Worm (Caenorhabditis elegans): Measurements from ENCODE around the gene ZK856.14.
A peak's percentile ranks its signal among the peaks of the same experiment; 100 is the strongest.

Gene ZK856.14

DNA sequence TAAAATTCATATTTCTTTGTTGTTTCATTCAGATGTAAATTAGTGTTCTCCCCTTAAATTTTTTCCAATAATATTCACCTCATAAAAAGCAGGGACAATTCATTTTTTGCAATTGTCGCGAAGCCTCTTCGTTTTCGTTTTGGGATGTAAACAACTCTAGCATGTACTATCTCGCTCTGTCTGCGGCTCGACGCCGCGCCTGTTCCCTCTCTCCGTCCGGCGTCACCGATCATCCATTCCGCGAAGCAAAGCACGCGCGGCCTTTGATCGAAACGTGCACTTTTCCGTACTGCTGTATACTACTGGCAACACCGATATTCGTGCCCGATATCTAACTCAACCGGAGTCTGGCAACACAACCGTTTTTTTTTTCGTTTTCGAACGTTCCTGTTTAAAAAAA, 30.1 kb downstream of the ZK856.14 start:
- no peak for TF ChIP-seq blmp-1 (tag; optimal IDR thresholded peaks at IDR 0.05; ENCODE audit: insufficient read depth)
- peak; percentile 0 for TF ChIP-seq sma-9 (GFP tag; optimal IDR thresholded peaks at IDR 0.05)
- TF ChIP-seq sma-9 (tag; optimal IDR thresholded peaks at IDR 0.05), result no peak
- TF ChIP-seq mdl-1 (tag; optimal IDR thresholded peaks at IDR 0.05), result peak in 1 of 2 experiments; percentile 15

DNA sequence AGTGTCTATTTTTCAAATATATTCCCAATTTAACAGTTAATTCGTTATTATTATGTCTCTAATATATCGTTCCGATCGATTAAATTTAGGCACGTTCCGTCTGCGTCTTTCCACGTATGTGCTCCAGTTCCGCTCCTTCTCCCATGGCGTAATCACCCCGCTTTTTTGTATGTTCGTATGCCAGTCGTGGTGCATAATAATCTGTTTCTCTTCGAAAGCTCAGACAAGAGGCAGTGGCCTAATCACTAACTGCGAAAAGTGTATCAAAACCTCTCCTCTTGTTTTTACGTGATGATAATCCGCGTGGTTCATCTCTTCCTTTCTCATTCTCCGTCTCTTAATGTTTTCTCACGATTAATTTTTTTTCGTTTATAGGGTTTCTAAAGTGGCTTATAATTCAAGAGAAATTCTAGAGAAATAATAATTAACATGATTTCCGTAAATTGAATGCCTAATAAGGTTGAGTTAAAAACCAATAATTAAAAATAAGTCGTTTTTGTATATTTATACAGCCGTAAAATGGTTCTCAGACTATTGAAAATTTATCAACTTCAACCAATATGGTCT, 30.9 kb downstream of the ZK856.14 start:
- no peak for TF ChIP-seq blmp-1 (tag; optimal IDR thresholded peaks at IDR 0.05; ENCODE audit: insufficient read depth)
- TF ChIP-seq lsy-2 (tag; optimal IDR thresholded peaks at IDR 0.05), result peak in 1 of 2 experiments; percentile 38
- TF ChIP-seq unc-62 (GFP tag; optimal IDR thresholded peaks at IDR 0.05), result no peak
- TF ChIP-seq nhr-129 (tag; optimal IDR thresholded peaks at IDR 0.05), result peak; percentile 32
- peak; percentile 37 for TF ChIP-seq C34F6.9 (tag; optimal IDR thresholded peaks at IDR 0.05)

DNA sequence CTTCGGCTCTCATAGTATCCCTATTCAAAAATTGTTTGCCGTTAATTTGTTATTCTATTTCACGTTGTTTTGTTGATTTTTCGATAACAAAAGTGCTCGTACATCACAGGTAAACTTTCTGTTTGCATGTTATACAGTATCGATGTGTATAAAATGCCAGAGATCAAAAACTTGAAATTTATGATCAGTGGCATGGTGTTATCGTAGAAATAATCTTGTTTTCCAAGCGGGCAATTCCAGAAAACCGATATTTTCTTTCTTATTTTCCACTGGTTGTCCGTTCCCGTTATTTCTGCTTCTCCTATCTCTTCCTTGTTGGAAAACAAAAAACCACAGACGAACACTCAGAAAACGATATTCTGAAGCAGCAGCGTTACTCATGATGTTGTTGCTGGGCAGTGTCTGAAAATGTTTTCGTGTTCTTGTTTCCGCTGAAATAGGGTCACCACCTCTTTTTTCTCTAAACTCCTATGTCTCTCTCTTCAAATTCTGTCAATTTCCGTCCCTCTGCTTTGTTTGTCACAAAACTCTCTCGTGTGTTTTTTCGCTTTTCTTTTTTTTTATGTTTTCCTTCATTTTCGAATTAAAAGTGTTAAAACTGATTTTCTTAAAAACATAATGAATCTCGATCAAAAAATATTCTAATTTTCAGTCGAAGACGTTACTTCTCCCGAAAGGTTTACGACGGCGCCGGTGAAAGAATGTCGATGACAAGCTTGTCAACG, 31.6 kb downstream of the ZK856.14 start, which contains the start of gene akt-1:
akt-1 (plus strand) TSS at position 651 of the 725 bp plus-strand sequence.
- TF ChIP-seq crh-2 (tag; optimal IDR thresholded peaks at IDR 0.05), result no peak
- no peak for TF ChIP-seq sma-3 (GFP tag; optimal IDR thresholded peaks at IDR 0.05)
- no peak for TF ChIP-seq nhr-21 (tag; optimal IDR thresholded peaks at IDR 0.05)
- TF ChIP-seq ztf-4 (tag; optimal IDR thresholded peaks at IDR 0.05), result no peak
- no peak for TF ChIP-seq ceh-82 (tag; optimal IDR thresholded peaks at IDR 0.05)
- no peak for TF ChIP-seq snpc-4 (tag; optimal IDR thresholded peaks at IDR 0.05)
- TF ChIP-seq mbf-1 (tag; optimal IDR thresholded peaks at IDR 0.05), result no peak
- TF ChIP-seq nhr-237 (tag; optimal IDR thresholded peaks at IDR 0.05), result no peak
- TF ChIP-seq blmp-1 (tag; optimal IDR thresholded peaks at IDR 0.05; ENCODE audit: insufficient read depth), result no peak
- no peak for TF ChIP-seq unc-39 (tag; optimal IDR thresholded peaks at IDR 0.05)
- no peak for TF ChIP-seq peb-1 (tag; optimal IDR thresholded peaks at IDR 0.05)
- no peak for TF ChIP-seq Y55F3AM.14 (GFP tag; optimal IDR thresholded peaks at IDR 0.05)

DNA sequence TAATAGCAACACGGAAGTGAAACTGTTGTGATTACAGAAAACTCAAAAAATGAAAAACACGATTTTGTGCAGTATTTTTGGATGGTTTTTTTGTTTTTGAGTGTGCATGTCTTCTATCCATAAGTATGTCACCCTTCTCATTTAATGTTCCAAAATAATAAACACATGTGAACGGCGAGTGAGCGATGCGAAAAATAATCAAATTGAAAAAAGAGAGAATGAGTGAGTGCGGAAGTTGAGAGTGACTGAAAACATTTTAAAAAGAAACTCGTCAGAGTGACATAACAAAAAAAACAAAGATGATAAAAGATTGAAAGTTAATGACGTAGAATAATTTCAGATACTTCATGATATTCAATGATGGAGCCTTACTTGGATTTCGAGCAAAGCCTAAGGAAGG, 32.7 kb downstream of the ZK856.14 start:
- TF ChIP-seq sem-4 (tag; optimal IDR thresholded peaks at IDR 0.05) (no peak), zag-1 (tag; optimal IDR thresholded peaks at IDR 0.05) (no peak), mbf-1 (tag; optimal IDR thresholded peaks at IDR 0.05) (no peak), unc-39 (tag; optimal IDR thresholded peaks at IDR 0.05) (no peak), skn-1 (tag; optimal IDR thresholded peaks at IDR 0.05) (no peak), lin-39 (tag; optimal IDR thresholded peaks at IDR 0.05) (no peak), nhr-12 (tag; optimal IDR thresholded peaks at IDR 0.05) (no peak), F13H6.1 (tag; optimal IDR thresholded peaks at IDR 0.05) (no peak), nhr-11 (tag; optimal IDR thresholded peaks at IDR 0.05) (no peak), peb-1 (tag; optimal IDR thresholded peaks at IDR 0.05) (no peak), egl-27 (tag; optimal IDR thresholded peaks at IDR 0.05) (no peak)

DNA sequence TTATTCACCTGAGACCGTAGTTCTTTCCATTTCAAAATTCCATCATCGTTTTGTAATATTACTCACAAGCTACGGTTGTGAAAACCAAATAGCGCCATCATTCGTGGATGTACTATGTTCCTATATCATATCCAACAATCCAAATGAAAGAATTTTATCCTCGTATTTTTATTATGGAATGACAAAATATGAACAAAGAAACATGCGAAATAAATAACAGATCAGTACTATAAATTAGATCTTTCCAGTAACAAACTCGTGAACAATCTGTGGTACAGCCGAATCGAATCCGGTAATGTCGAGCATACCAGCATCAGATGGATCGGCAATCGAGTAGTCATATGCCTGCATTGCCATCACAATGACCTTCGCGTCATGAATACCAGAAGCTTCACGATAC, 35.9 kb downstream of the ZK856.14 start:
- TF ChIP-seq ceh-16 (tag; optimal IDR thresholded peaks at IDR 0.05), result no peak
- TF ChIP-seq peb-1 (tag; optimal IDR thresholded peaks at IDR 0.05), result no peak
- TF ChIP-seq snpc-4 (tag; optimal IDR thresholded peaks at IDR 0.05), result no peak
- TF ChIP-seq mab-5 (tag; optimal IDR thresholded peaks at IDR 0.05), result no peak
- no peak for TF ChIP-seq nhr-25 (tag; optimal IDR thresholded peaks at IDR 0.05)
- TF ChIP-seq gmeb-1 (tag; optimal IDR thresholded peaks at IDR 0.05), result no peak
- no peak for TF ChIP-seq alr-1 (tag; optimal IDR thresholded peaks at IDR 0.05)
- TF ChIP-seq nhr-23 (tag; optimal IDR thresholded peaks at IDR 0.05), result no peak

DNA sequence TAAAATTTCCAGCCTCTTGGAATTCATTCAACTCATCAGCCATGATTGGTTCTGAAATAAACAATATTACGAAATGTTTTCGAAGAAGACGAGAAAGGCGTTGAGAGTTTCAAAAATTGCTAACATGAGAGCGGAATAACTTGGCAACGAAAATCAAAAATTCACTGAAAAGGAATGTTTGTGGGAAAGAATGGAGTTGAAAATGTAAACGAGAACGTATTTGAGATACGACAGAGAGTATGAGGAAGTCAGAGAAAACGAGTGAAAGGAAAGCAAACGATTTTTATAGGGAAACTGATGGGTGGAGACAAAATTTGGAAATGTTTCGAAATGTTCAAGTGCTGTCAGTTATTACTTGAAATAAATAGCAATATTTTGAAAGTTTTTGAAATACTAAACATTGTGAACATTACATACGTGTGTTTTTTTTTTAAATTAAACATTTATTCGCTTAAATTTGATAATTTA, 38.2 kb downstream of the ZK856.14 start, which contains the start of gene rop-1:
rop-1 (minus strand) TSS at position 51 of the 468 bp plus-strand sequence.
- no peak for TF ChIP-seq mab-5 (tag; optimal IDR thresholded peaks at IDR 0.05)
- TF ChIP-seq lin-13 (GFP tag; optimal IDR thresholded peaks at IDR 0.05), result no peak
- no peak for TF ChIP-seq lin-11 (tag; optimal IDR thresholded peaks at IDR 0.05)
- no peak for TF ChIP-seq sma-3 (GFP tag; optimal IDR thresholded peaks at IDR 0.05)
- no peak for TF ChIP-seq unc-39 (tag; optimal IDR thresholded peaks at IDR 0.05)
- no peak for TF ChIP-seq ceh-16 (tag; optimal IDR thresholded peaks at IDR 0.05)
- peak; percentile 53 for TF ChIP-seq blmp-1 (tag; optimal IDR thresholded peaks at IDR 0.05; ENCODE audit: insufficient read depth)
- TF ChIP-seq nhr-129 (tag; optimal IDR thresholded peaks at IDR 0.05), result peak; percentile 88
- no peak for TF ChIP-seq snpc-4 (tag; optimal IDR thresholded peaks at IDR 0.05)
- TF ChIP-seq ztf-1 (GFP tag; conservative IDR thresholded peaks at IDR 0.05), result no peak
- peak; percentile 2 for TF ChIP-seq gmeb-1 (tag; optimal IDR thresholded peaks at IDR 0.05)
- TF ChIP-seq nhr-12 (tag; optimal IDR thresholded peaks at IDR 0.05), result no peak
- no peak for TF ChIP-seq lin-39 (tag; optimal IDR thresholded peaks at IDR 0.05)
- no peak for TF ChIP-seq crh-2 (tag; optimal IDR thresholded peaks at IDR 0.05)
- peak; percentile 60 for TF ChIP-seq C34F6.9 (tag; optimal IDR thresholded peaks at IDR 0.05)
- TF ChIP-seq elt-1 (tag; optimal IDR thresholded peaks at IDR 0.05), result no peak
- TF ChIP-seq fos-1 (tag; optimal IDR thresholded peaks at IDR 0.05), result peak; percentile 48
- TF ChIP-seq elt-3 (tag; optimal IDR thresholded peaks at IDR 0.05), result no peak
- TF ChIP-seq ama-1 (optimal IDR thresholded peaks at IDR 0.05), result peak; percentile 19
- peak; percentile 75 for TF ChIP-seq unc-55 (GFP tag; optimal IDR thresholded peaks at IDR 0.05)
- no peak for TF ChIP-seq R02D3.7 (tag; optimal IDR thresholded peaks at IDR 0.05)

Measured in whole organism, L2 larva.